Fruit fly (Drosophila melanogaster): ENCODE measurements around the gene CG13615.

CG13615 gene

dm6 chr3R:24359957-24360356 lies 30.4 kb upstream of the CG13615 start, which contains the start of gene CG18528 (continued):
- TF ChIP-seq Lhr (GFP tag; optimal IDR thresholded peaks at IDR 0.05) = peak; percentile 84
- TF ChIP-seq dysf (GFP tag; IDR thresholded peaks at IDR 0.05) = 0 out of 3 replicates have a peak, but pooled peaks have one; percentile 6
- TF ChIP-seq CG30020 (tag; optimal IDR thresholded peaks at IDR 0.05) = no peak
- TF ChIP-seq CG12236 (GFP tag; optimal IDR thresholded peaks at IDR 0.05) = peak; percentile 3
- peak; percentile 6 for TF ChIP-seq pho (GFP tag; optimal IDR thresholded peaks at IDR 0.05)
- TF ChIP-seq her (GFP tag; optimal IDR thresholded peaks at IDR 0.05) = peak; percentile 82
- TF ChIP-seq CG9609 (GFP tag; optimal IDR thresholded peaks at IDR 0.05) = no peak
- TF ChIP-seq CHES-1-like (GFP tag; optimal IDR thresholded peaks at IDR 0.05) = peak; percentile 39
- 0 out of 2 replicates have a peak, but pooled peaks have one; percentile 39 for TF ChIP-seq bbx (GFP tag; IDR thresholded peaks at IDR 0.05; ENCODE audit: partially characterized antibody)
- no peak for TF ChIP-seq repo (GFP tag; optimal IDR thresholded peaks at IDR 0.05)
- TF ChIP-seq Camta (GFP tag; optimal IDR thresholded peaks at IDR 0.05) = no peak
- TF ChIP-seq cwo (GFP tag; optimal IDR thresholded peaks at IDR 0.05) = no peak
- no peak for TF ChIP-seq Max (GFP tag; optimal IDR thresholded peaks at IDR 0.05)
- TF ChIP-seq H2.0 (GFP tag; IDR thresholded peaks at IDR 0.05) = no peak
- TF ChIP-seq seq (GFP tag; IDR thresholded peaks at IDR 0.05) = peak; percentile 11; the same call in 1 of the 2 replicates
- peak; percentile 82 for TF ChIP-seq CG9797 (GFP tag; optimal IDR thresholded peaks at IDR 0.05)
- TF ChIP-seq chn (GFP tag; optimal IDR thresholded peaks at IDR 0.05) = no peak
- no peak for TF ChIP-seq CG8089 (GFP tag; optimal IDR thresholded peaks at IDR 0.05)
- no peak for TF ChIP-seq zen2 (GFP tag; IDR thresholded peaks at IDR 0.05; ENCODE audit: partially characterized antibody)
- peak; percentile 53 for TF ChIP-seq Dip3 (GFP tag; optimal IDR thresholded peaks at IDR 0.05)
- TF ChIP-seq BEAF-32 (GFP tag; optimal IDR thresholded peaks at IDR 0.05) = peak; percentile 59
- TF ChIP-seq schlank (tag; optimal IDR thresholded peaks at IDR 0.05) = no peak
- TF ChIP-seq Myb (GFP tag; optimal IDR thresholded peaks at IDR 0.05) = peak; percentile 97
- peak; percentile 68 for TF ChIP-seq E2f2 (GFP tag; IDR thresholded peaks at IDR 0.05)
- TF ChIP-seq mirr (GFP tag; optimal IDR thresholded peaks at IDR 0.05) = no peak
- no peak for TF ChIP-seq jumu (GFP tag; optimal IDR thresholded peaks at IDR 0.05)
- TF ChIP-seq wdn (GFP tag; IDR thresholded peaks at IDR 0.05) = no peak
- TF ChIP-seq CoRest (tag; optimal IDR thresholded peaks at IDR 0.05) = peak; percentile 64
- peak; percentile 71 for TF ChIP-seq zen (tag; optimal IDR thresholded peaks at IDR 0.05)
- peak; percentile 80 for TF ChIP-seq MBD-R2 (GFP tag; IDR thresholded peaks at IDR 0.05)
- peak; percentile 49 for TF ChIP-seq trem (tag; optimal IDR thresholded peaks at IDR 0.05)
- no peak for TF ChIP-seq cad (GFP tag; optimal IDR thresholded peaks at IDR 0.05)
- no peak for TF ChIP-seq CG8944 (GFP tag; optimal IDR thresholded peaks at IDR 0.05)
- TF ChIP-seq pzg (GFP tag; optimal IDR thresholded peaks at IDR 0.05) = peak; percentile 89
- TF ChIP-seq HmgZ (tag; optimal IDR thresholded peaks at IDR 0.05) = peak; percentile 60
- TF ChIP-seq ci (GFP tag; IDR thresholded peaks at IDR 0.05) = peak; percentile 33; the same call in 1 of the 3 replicates
- peak; percentile 28 for TF ChIP-seq CG17186 (GFP tag; optimal IDR thresholded peaks at IDR 0.05)
- no peak for TF ChIP-seq Tbp (GFP tag; optimal IDR thresholded peaks at IDR 0.05)
- peak; percentile 6 for TF ChIP-seq CG12391 (tag; optimal IDR thresholded peaks at IDR 0.05)
- TF ChIP-seq lov (optimal IDR thresholded peaks at IDR 0.05) = no peak
- TF ChIP-seq lov (GFP tag; IDR thresholded peaks at IDR 0.05) = no peak
- peak; percentile 51 for TF ChIP-seq CG15514 (GFP tag; optimal IDR thresholded peaks at IDR 0.05)
- TF ChIP-seq CG7963 (GFP tag; IDR thresholded peaks at IDR 0.05; ENCODE audit: partially characterized antibody) = no peak
- peak; percentile 73 for TF ChIP-seq sens (GFP tag)
